Fruit fly (Drosophila melanogaster): ENCODE results near the gene CG34242.

- TF ChIP-seq CG8478 (optimal IDR thresholded peaks at IDR 0.05) (no peak), CTCF (optimal IDR thresholded peaks at IDR 0.05) (no peak)
These were observed 43.3 kb upstream of the CG34242 start, which contains the start of gene CG10660 for dm6 chr3L:12490418-12491035.

Data from S2 (cell line).